Worm (Caenorhabditis elegans): Measurements from ENCODE around the gene F47C12.7.

The F47C12.7 gene

DNA sequence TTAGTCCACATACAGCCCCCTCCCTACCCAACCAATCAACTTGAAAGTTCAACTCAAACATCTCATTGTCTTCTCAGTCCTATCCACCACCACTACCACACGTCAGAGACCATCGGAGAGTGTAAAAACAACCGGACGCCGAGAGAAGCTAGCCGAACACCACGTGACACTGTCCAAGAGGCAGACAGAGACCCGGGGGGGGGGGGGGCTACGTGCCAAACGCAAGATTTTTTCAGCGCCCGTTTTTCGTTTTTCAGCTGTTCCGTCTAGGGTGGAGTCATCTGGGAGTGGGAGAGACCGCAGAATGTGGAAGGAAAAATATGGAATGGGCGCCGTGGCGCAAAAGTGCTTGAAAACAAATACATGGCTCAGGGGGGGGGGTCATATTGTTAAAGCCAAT is 30.6 kb upstream of the F47C12.7 start:
- TF ChIP-seq lsy-2 (tag; optimal IDR thresholded peaks at IDR 0.05) (no peak), hlh-1 (tag; optimal IDR thresholded peaks at IDR 0.05) (peak; percentile 12)

DNA sequence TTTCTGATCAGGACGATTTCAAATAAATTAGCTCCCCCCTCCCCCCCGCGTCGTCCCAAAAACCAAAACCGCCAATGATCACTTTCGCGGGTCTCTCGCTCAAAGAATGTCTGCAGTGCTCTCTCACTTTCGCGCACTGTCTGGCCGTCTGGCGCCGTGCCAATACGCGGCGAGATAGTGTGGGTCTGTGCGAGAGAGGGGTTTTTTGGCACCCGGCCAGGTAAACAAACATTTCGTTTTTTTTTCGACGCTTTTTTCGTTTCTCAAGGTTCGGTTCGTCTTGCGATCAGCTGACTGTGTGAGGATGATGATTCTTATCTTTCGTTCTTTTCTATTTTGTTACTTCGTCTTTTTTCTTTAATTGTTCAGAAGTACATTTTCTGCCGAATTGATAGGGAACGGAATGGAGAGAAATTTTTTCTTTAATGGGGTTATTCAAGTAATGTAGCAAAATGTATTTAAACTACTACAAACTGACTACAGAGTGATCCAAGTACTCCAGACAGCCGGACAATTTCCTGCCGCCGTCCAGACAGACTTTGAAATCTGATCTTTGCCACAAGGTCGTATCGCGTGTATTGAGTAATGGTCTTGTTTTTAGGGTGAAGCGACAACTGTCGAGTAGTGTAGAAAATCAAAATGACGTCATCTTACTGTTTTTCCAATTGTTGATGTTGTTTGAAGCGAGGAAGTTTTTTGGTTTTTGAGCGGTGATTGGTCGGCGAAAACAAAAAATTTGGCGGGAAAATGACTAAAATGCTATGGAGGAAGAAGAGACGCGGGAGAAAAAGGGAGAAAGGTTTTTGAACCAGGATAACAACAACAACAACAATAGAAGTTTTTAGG is 29.1 kb upstream of the F47C12.7 start:
- TF ChIP-seq zip-8 (tag; optimal IDR thresholded peaks at IDR 0.05) (peak; percentile 55), ces-1 (GFP tag; optimal IDR thresholded peaks at IDR 0.05) (no peak), bed-3 (GFP tag; optimal IDR thresholded peaks at IDR 0.05) (no peak), nhr-12 (tag; optimal IDR thresholded peaks at IDR 0.05) (no peak), unc-120 (tag; optimal IDR thresholded peaks at IDR 0.05; ENCODE audit: poor library complexity, severe bottlenecking) (no peak), nhr-237 (tag; optimal IDR thresholded peaks at IDR 0.05) (peak; percentile 33), ceh-39 (tag; optimal IDR thresholded peaks at IDR 0.05) (no peak), lin-13 (tag; optimal IDR thresholded peaks at IDR 0.05) (no peak), blmp-1 (tag; optimal IDR thresholded peaks at IDR 0.05) (no peak), lsy-2 (tag; optimal IDR thresholded peaks at IDR 0.05) (no peak), M03D4.4 (tag; optimal IDR thresholded peaks at IDR 0.05) (no peak), nhr-76 (tag; optimal IDR thresholded peaks at IDR 0.05) (no peak), nhr-2 (tag; optimal IDR thresholded peaks at IDR 0.05) (no peak), mep-1 (tag; optimal IDR thresholded peaks at IDR 0.05) (no peak), ham-2 (GFP tag; optimal IDR thresholded peaks at IDR 0.05) (no peak), tbx-8 (GFP tag; optimal IDR thresholded peaks at IDR 0.05) (no peak), nhr-28 (tag; optimal IDR thresholded peaks at IDR 0.05) (no peak), snpc-4 (tag; optimal IDR thresholded peaks at IDR 0.05) (no peak), drap-1 (GFP tag; optimal IDR thresholded peaks at IDR 0.05) (no peak), sptf-1 (tag; optimal IDR thresholded peaks at IDR 0.05) (no peak), mls-2 (tag; optimal IDR thresholded peaks at IDR 0.05) (no peak), flh-1 (GFP tag; optimal IDR thresholded peaks at IDR 0.05) (no peak), sem-2 (GFP tag; optimal IDR thresholded peaks at IDR 0.05) (no peak), ceh-43 (GFP tag; optimal IDR thresholded peaks at IDR 0.05) (no peak), pha-4 (tag; optimal IDR thresholded peaks at IDR 0.05) (peak; percentile 34), hlh-1 (tag; optimal IDR thresholded peaks at IDR 0.05) (peak; percentile 8), unc-39 (tag; optimal IDR thresholded peaks at IDR 0.05) (no peak), lin-32 (GFP tag; optimal IDR thresholded peaks at IDR 0.05) (no peak), mab-5 (tag; optimal IDR thresholded peaks at IDR 0.05) (no peak), elt-3 (tag; optimal IDR thresholded peaks at IDR 0.05) (no peak), ztf-11 (tag; optimal IDR thresholded peaks at IDR 0.05) (no peak), cnd-1 (tag; optimal IDR thresholded peaks at IDR 0.05) (no peak)

DNA sequence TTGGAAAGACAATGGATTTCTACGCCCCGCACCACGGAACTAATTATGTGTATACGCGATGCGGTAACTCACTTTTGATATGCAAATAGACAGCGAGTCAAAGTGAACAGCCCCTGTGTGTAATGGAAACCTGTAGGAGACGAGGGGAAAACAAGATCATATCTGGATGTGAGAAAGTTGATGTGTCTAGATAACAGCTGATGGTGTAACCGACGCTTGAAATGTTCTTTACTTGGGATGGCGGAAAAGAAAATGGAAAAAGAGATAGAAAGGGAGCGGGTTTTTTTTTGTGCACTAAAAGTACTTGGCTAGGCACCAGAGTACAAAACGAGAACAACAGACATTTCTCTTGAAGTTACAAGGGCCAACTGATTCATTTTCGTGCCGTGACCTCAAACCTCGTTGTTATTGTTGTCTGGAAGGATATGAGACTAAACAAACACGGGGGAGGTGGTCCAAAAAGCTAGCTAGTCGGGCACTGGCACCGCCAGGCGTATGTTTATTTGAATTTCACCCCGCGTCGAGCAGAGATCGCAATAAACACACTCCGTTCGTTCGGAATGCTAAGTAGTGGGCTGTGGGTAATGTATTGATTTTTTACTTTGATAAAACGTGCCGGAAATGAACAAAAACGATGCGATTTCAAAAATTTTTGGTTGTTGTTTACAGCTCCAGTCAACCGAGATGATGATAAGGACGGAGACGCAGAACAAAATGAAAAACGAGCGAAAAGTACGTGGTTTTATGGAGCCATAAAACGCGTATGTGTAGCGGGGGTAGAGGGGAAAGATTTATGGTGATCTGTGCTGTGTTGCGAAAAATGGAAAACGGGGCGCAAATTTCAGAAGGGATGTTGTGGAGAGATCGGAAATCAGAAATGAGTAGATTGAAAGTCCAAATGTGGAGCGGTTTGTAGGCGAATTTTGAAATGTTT is 26.8 kb upstream of the F47C12.7 start:
- peak; percentile 18 for TF ChIP-seq unc-62 (GFP tag; optimal IDR thresholded peaks at IDR 0.05)
- TF ChIP-seq ham-2 (GFP tag; optimal IDR thresholded peaks at IDR 0.05), result no peak
- peak; percentile 23 for TF ChIP-seq elt-1 (tag; optimal IDR thresholded peaks at IDR 0.05; ENCODE audit: borderline replicate concordance, insufficient read depth)
- peak; percentile 24 for TF ChIP-seq blmp-1 (tag; optimal IDR thresholded peaks at IDR 0.05)
- TF ChIP-seq lin-32 (GFP tag; optimal IDR thresholded peaks at IDR 0.05), result no peak
- TF ChIP-seq pha-4 (tag; optimal IDR thresholded peaks at IDR 0.05), result peak; percentile 26
- TF ChIP-seq M03D4.4 (tag; optimal IDR thresholded peaks at IDR 0.05), result no peak
- TF ChIP-seq ces-1 (GFP tag; optimal IDR thresholded peaks at IDR 0.05), result peak; percentile 35

All from whole organism, mixed stage, embryonic.